Worm (Caenorhabditis elegans) whole organism, L4 larva: ENCODE results near the gene hdl-2.

ENCODE experiments used
- F44E2.7 ChIP-seq: fragments of 200-800 bp; sonication (Bioruptor generic); IDR thresholded peaks from 2 replicates; pipeline ENCODE4 v2.1.2; 2022; ENCODE audit warnings: missing genetic modification characterization, missing compliant biosample characterization
- F49E8.2 ChIP-seq: sonication (generic microtip); optimal IDR thresholded peaks from 2 replicates; lab custom pipeline; 2016; ENCODE audit warnings: missing compliant biosample characterization, mild to moderate bottlenecking, missing genetic modification characterization, borderline replicate concordance
- T20F7.1 ChIP-seq: fragments of 200-800 bp; sonication (Bioruptor generic); optimal IDR thresholded peaks from 2 replicates; lab custom pipeline; 2018; ENCODE audit warnings: mild to moderate bottlenecking, missing genetic modification characterization, missing compliant biosample characterization
- aha-1 ChIP-seq: fragments of 150-350 bp; peaks from one replicate; lab custom pipeline; 2014; ENCODE audit warnings: missing biosample characterization, missing genetic modification characterization
- ceh-32 ChIP-seq: sonication (generic microtip); optimal IDR thresholded peaks from 2 replicates; lab custom pipeline; 2016; ENCODE audit warnings: mild to moderate bottlenecking, missing genetic modification characterization, missing compliant biosample characterization; ENCODE audit not compliant: poor library complexity
- ceh-62 ChIP-seq: sonication (generic microtip); optimal IDR thresholded peaks from 2 replicates; lab custom pipeline; 2017; ENCODE audit warnings: missing biosample characterization, missing genetic modification characterization
- ceh-82 ChIP-seq: sonication (generic microtip); optimal IDR thresholded peaks from 2 replicates; lab custom pipeline; 2017; ENCODE audit warnings: missing biosample characterization, missing genetic modification characterization
- cey-2 ChIP-seq: sonication (generic microtip); optimal IDR thresholded peaks from 3 replicates; lab custom pipeline; 2017; ENCODE audit warnings: missing genetic modification characterization, mild to moderate bottlenecking, missing compliant biosample characterization, antibody characterized with exemption, borderline replicate concordance; ENCODE audit not compliant: insufficient read depth
- daf-16 ChIP-seq, 3 experiments: sonication (generic microtip); optimal IDR thresholded peaks; 2 replicates each; lab custom pipeline; 2016 to 2017; ENCODE audit warnings: missing genetic modification characterization in 3 of 3, missing genetic modification reagents in 3 of 3, mild to moderate bottlenecking in 2 of 3, missing compliant biosample characterization in 2 of 3, missing biosample characterization in 1 of 3, moderate library complexity in 1 of 3
- dmd-8 ChIP-seq: fragments of 200-800 bp; sonication (Bioruptor generic); IDR thresholded peaks from 2 replicates; pipeline ENCODE4 v1.3.6; 2022; ENCODE audit warnings: missing genetic modification characterization, missing compliant biosample characterization
- duxl-1 ChIP-seq: sonication (generic microtip); optimal IDR thresholded peaks from 2 replicates; lab custom pipeline; 2016; ENCODE audit warnings: mild to moderate bottlenecking, missing genetic modification characterization, moderate library complexity, missing compliant biosample characterization; ENCODE audit not compliant: poor library complexity
- dve-1 ChIP-seq: sonication (generic microtip); optimal IDR thresholded peaks from 2 replicates; lab custom pipeline; 2017; ENCODE audit warnings: antibody characterized with exemption, mild to moderate bottlenecking, missing genetic modification characterization, missing compliant biosample characterization; ENCODE audit not compliant: insufficient read depth
- fkh-10 ChIP-seq: fragments of 150-350 bp; optimal IDR thresholded peaks from 2 replicates; lab custom pipeline; 2014; ENCODE audit warnings: missing biosample characterization, missing genetic modification reagents, missing genetic modification characterization
- fos-1 ChIP-seq: fragments of 150-350 bp; optimal IDR thresholded peaks from 2 replicates; lab custom pipeline; 2014; ENCODE audit warnings: missing biosample characterization, missing genetic modification characterization
- gei-8 ChIP-seq: fragments of 200-800 bp; sonication (Bioruptor generic); optimal IDR thresholded peaks from 2 replicates; lab custom pipeline; 2018; ENCODE audit warnings: mild to moderate bottlenecking, missing genetic modification characterization, missing compliant biosample characterization
- hif-1 ChIP-seq, 2 experiments: sonication (generic microtip); optimal IDR thresholded peaks; 2 replicates each; lab custom pipeline; 2016 to 2017; ENCODE audit warnings: missing compliant biosample characterization in 2 of 2, missing genetic modification characterization in 2 of 2, missing genetic modification reagents in 2 of 2, missing genotype in 2 of 2, mild to moderate bottlenecking in 1 of 2
- hlh-30 ChIP-seq: sonication (generic microtip); optimal IDR thresholded peaks from 2 replicates; lab custom pipeline; 2017; ENCODE audit warnings: antibody characterized with exemption, mild to moderate bottlenecking, missing genetic modification characterization, missing compliant biosample characterization; ENCODE audit not compliant: insufficient read depth
- hmg-1.1 ChIP-seq: fragments of 200-800 bp; sonication (Bioruptor generic); IDR thresholded peaks from 2 replicates; pipeline ENCODE4 v1.3.6; 2022; ENCODE audit warnings: missing genetic modification reagents, missing genetic modification characterization, missing compliant biosample characterization
- lin-13 ChIP-seq: fragments of 150-350 bp; optimal IDR thresholded peaks from 2 replicates; lab custom pipeline; 2014; ENCODE audit warnings: missing biosample characterization, missing genetic modification reagents, missing genetic modification characterization
- lin-15B ChIP-seq: fragments of 150-350 bp; sonication (generic microtip); optimal IDR thresholded peaks from 3 replicates; lab custom pipeline; 2014; ENCODE audit warnings: missing biosample characterization, missing genetic modification characterization
- lsy-2 ChIP-seq, 2 experiments: fragments of 150-350 bp in 1 of 2; sonication (generic microtip) in 1 of 2; optimal IDR thresholded peaks; 2 replicates each; lab custom pipeline; 2014 to 2017; ENCODE audit warnings: missing biosample characterization in 2 of 2, missing genetic modification characterization in 2 of 2
- madf-5 ChIP-seq, 2 experiments: fragments of 200-800 bp; sonication (Bioruptor generic); IDR thresholded peaks; 2 replicates each; pipeline ENCODE4 v1.3.6; 2022; ENCODE audit warnings: missing compliant biosample characterization in 2 of 2, missing genetic modification characterization in 2 of 2
- nhr-102 ChIP-seq: sonication (generic microtip); optimal IDR thresholded peaks from 2 replicates; lab custom pipeline; 2016; ENCODE audit warnings: mild to moderate bottlenecking, missing genetic modification characterization, moderate library complexity, missing compliant biosample characterization
- nhr-111 ChIP-seq: fragments of 200-800 bp; sonication (Bioruptor generic); optimal IDR thresholded peaks from 2 replicates; lab custom pipeline; 2018; ENCODE audit warnings: mild to moderate bottlenecking, missing genetic modification characterization, missing compliant biosample characterization
- nhr-237 ChIP-seq: sonication (generic microtip); optimal IDR thresholded peaks from 2 replicates; lab custom pipeline; 2017; ENCODE audit warnings: missing biosample characterization, missing genetic modification characterization
- nhr-28 ChIP-seq: fragments of 150-350 bp; optimal IDR thresholded peaks from 2 replicates; lab custom pipeline; 2014; ENCODE audit warnings: missing biosample characterization, missing genetic modification characterization
- nhr-41 ChIP-seq: fragments of 200-800 bp; sonication (Bioruptor generic); IDR thresholded peaks from 2 replicates; pipeline ENCODE4 v1.3.6; 2022; ENCODE audit warnings: missing genetic modification reagents, missing genetic modification characterization, missing compliant biosample characterization
- nhr-48 ChIP-seq: sonication (generic microtip); optimal IDR thresholded peaks from 2 replicates; lab custom pipeline; 2016; ENCODE audit warnings: mild to moderate bottlenecking, missing genetic modification characterization, missing compliant biosample characterization
- nhr-76 ChIP-seq: fragments of 150-350 bp; optimal IDR thresholded peaks from 2 replicates; lab custom pipeline; 2014; ENCODE audit warnings: missing biosample characterization, missing genetic modification characterization
- php-3 ChIP-seq: fragments of 200-800 bp; sonication (Bioruptor generic); IDR thresholded peaks from 2 replicates; pipeline ENCODE4 v1.3.6; 2022; ENCODE audit warnings: missing genetic modification reagents, missing genetic modification characterization, missing compliant biosample characterization
- pqm-1 ChIP-seq: sonication (generic microtip); optimal IDR thresholded peaks from 2 replicates; lab custom pipeline; 2017; ENCODE audit warnings: missing biosample characterization, missing genetic modification characterization
- saeg-2 ChIP-seq: fragments of 200-800 bp; sonication (Bioruptor generic); IDR thresholded peaks from 2 replicates; pipeline ENCODE4 v1.3.6; 2022; ENCODE audit warnings: missing genetic modification reagents, missing genetic modification characterization, missing compliant biosample characterization
- sdz-12 ChIP-seq: fragments of 200-800 bp; sonication (Bioruptor generic); optimal IDR thresholded peaks from 2 replicates; lab custom pipeline; 2018; ENCODE audit warnings: mild to moderate bottlenecking, missing genetic modification characterization, missing compliant biosample characterization
- set-16 ChIP-seq: fragments of 200-800 bp; sonication (Bioruptor generic); IDR thresholded peaks from 2 replicates; pipeline ENCODE4 v1.3.6; 2022; ENCODE audit warnings: missing genetic modification reagents, missing genetic modification characterization, missing compliant biosample characterization
- skn-1 ChIP-seq: fragments of 150-350 bp; optimal IDR thresholded peaks from 2 replicates; lab custom pipeline; 2014; ENCODE audit warnings: missing biosample characterization, missing genetic modification characterization
- snpc-4 ChIP-seq: fragments of 150-350 bp; optimal IDR thresholded peaks from 2 replicates; lab custom pipeline; 2014; ENCODE audit warnings: missing biosample characterization, missing genetic modification characterization
- spr-1 ChIP-seq: sonication (generic microtip); optimal IDR thresholded peaks from 2 replicates; lab custom pipeline; 2016; ENCODE audit warnings: mild to moderate bottlenecking, missing genetic modification characterization, missing compliant biosample characterization
- spr-3 ChIP-seq: fragments of 200-800 bp; sonication (Bioruptor generic); optimal IDR thresholded peaks from 2 replicates; lab custom pipeline; 2018; ENCODE audit warnings: mild to moderate bottlenecking, missing genetic modification characterization, missing compliant biosample characterization
- tag-97 ChIP-seq: fragments of 200-800 bp; sonication (Bioruptor generic); IDR thresholded peaks from 2 replicates; pipeline ENCODE4 v1.3.6; 2022; ENCODE audit warnings: missing genetic modification characterization, missing compliant biosample characterization
- unc-130 ChIP-seq: sonication (generic microtip); optimal IDR thresholded peaks from 2 replicates; lab custom pipeline; 2016; ENCODE audit warnings: missing genetic modification reagents, missing genetic modification characterization, missing compliant biosample characterization
- unc-62 ChIP-seq, 3 experiments: fragments of 150-350 bp in 1 of 3; sonication (generic microtip); optimal IDR thresholded peaks in 2 of 3; peaks in 1 of 3; 1 replicate in 1 of 3; 2 replicates in 2 of 3; lab custom pipeline; 2014 to 2017; ENCODE audit warnings: missing biosample characterization in 3 of 3, missing genetic modification characterization in 3 of 3, missing genetic modification reagents in 3 of 3, missing genotype in 1 of 3
- zfp-2 ChIP-seq: sonication (generic microtip); optimal IDR thresholded peaks from 2 replicates; lab custom pipeline; 2016; ENCODE audit warnings: mild to moderate bottlenecking, missing genetic modification characterization, missing compliant biosample characterization
- zip-2 ChIP-seq: fragments of 150-350 bp; optimal IDR thresholded peaks from 2 replicates; lab custom pipeline; 2014; ENCODE audit warnings: missing biosample characterization, missing genetic modification characterization
- ztf-7 ChIP-seq: fragments of 150-350 bp; optimal IDR thresholded peaks from 2 replicates; lab custom pipeline; 2014; ENCODE audit warnings: missing biosample characterization, missing genetic modification characterization

The hdl-2 gene

ce11 chrIV:8864672-8865071 is 9.3 kb upstream of the hdl-2 start:
- TF ChIP-seq unc-62 (GFP tag; optimal IDR thresholded peaks at IDR 0.05 in 1 of 2; lab: Kevin White, UChicago): peak in 1 of 2 experiments; percentile 98
- no peak for TF ChIP-seq unc-62 (tag; optimal IDR thresholded peaks at IDR 0.05; lab: Kevin White, UChicago)
- TF ChIP-seq daf-16 (GFP tag; optimal IDR thresholded peaks at IDR 0.05; lab: Kevin White, UChicago): peak in 1 of 2 experiments; percentile 13
- no peak for TF ChIP-seq daf-16 (tag; optimal IDR thresholded peaks at IDR 0.05; lab: Kevin White, UChicago)
- TF ChIP-seq lin-15B (tag; lab: Kevin White, UChicago): no peak
- TF ChIP-seq cey-2 (tag; lab: Kevin White, UChicago): peak; percentile 13
- no peak for TF ChIP-seq unc-130
- no peak for TF ChIP-seq nhr-48 (tag; lab: Kevin White, UChicago)
- TF ChIP-seq nhr-28 (tag; lab: Kevin White, UChicago): peak; percentile 41
- no peak for TF ChIP-seq nhr-111 (GFP tag; lab: Kevin White, UChicago)
- no peak for TF ChIP-seq aha-1 (tag; lab: Kevin White, UChicago)
- no peak for TF ChIP-seq saeg-2 (GFP tag; lab: Robert Waterston, UW)
- no peak for TF ChIP-seq nhr-237 (tag; lab: Kevin White, UChicago)
- no peak for TF ChIP-seq set-16 (GFP tag; lab: Robert Waterston, UW)

DNA sequence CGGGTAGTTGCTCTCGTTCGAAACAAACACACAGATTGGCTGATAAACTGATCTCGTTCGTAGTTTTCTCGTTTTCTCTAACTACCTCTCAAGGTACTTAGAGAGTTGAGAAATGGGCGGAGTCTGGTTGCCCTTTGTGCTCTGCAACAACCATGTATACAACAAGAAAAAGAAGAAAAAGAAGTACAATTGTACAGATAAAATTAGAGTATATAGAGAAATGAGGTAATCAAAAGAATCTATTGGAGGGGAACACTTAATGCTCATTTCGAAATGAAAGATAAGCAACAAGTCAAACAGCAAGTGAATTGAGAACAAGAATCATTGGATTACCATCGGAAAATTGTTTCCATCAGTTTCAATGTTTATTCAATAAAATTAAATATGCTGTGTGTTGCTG is 8.6 kb upstream of the hdl-2 start, which contains the start of gene C09G9.1:
Gene C09G9.1, minus strand, starts transcription at position 143 of the 400 bp plus-strand sequence.
- TF ChIP-seq saeg-2 (GFP tag; lab: Robert Waterston, UW) (no peak), daf-16 (GFP tag; optimal IDR thresholded peaks at IDR 0.05; lab: Kevin White, UChicago) (no peak), daf-16 (tag; optimal IDR thresholded peaks at IDR 0.05; lab: Kevin White, UChicago) (peak; percentile 23), nhr-76 (tag; lab: Kevin White, UChicago) (no peak), unc-62 (GFP tag; optimal IDR thresholded peaks at IDR 0.05 in 1 of 2; lab: Kevin White, UChicago) (peak in 1 of 2 experiments; percentile 51), unc-62 (tag; optimal IDR thresholded peaks at IDR 0.05; lab: Kevin White, UChicago) (no peak), dve-1 (tag; lab: Kevin White, UChicago) (peak; percentile 40), pqm-1 (peak; percentile 67), nhr-102 (no peak), ztf-7 (tag; lab: Kevin White, UChicago) (no peak), nhr-41 (GFP tag; lab: Robert Waterston, UW) (no peak), aha-1 (tag; lab: Kevin White, UChicago) (no peak), nhr-28 (tag; lab: Kevin White, UChicago) (peak; percentile 51)
- TF ChIP-seq, all 104 proteins: peak for 5

DNA sequence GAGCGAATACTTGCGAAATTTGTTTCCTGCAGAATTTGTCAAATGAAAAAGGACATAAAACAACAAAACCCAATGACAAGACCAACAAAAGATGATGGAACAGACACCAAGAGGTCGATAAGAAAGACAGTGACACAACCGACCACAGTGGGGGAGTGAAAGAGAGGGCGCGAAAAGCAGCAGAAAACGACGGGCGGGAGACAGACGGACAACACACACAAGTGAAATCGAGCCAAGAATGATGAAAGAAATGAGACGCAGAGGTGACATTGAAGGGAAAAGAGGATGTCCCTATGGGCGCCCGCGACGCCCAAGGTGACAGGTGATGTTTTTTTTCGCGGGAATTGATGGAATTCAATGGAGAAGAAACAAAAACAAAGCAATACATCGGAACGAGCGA is 7.9 kb upstream of the hdl-2 start:
- peak in 1 of 2 experiments; percentile 42 for TF ChIP-seq hif-1 (tag; optimal IDR thresholded peaks at IDR 0.05; lab: Kevin White, UChicago)
- peak; percentile 8 for TF ChIP-seq gei-8 (GFP tag; lab: Kevin White, UChicago)
- no peak for TF ChIP-seq zfp-2 (tag; lab: Kevin White, UChicago)
- peak; percentile 47 for TF ChIP-seq lin-13
- TF ChIP-seq php-3 (GFP tag; lab: Robert Waterston, UW): 0 out of 2 replicates have a peak, but pooled peaks have one; percentile 35
- no peak for TF ChIP-seq F44E2.7
- TF ChIP-seq spr-1 (tag; lab: Kevin White, UChicago): no peak
- TF ChIP-seq ceh-62: no peak
- TF ChIP-seq hlh-30 (tag; lab: Kevin White, UChicago): peak; percentile 79
- TF ChIP-seq ztf-7 (tag; lab: Kevin White, UChicago): no peak
- TF ChIP-seq zip-2 (tag; lab: Kevin White, UChicago): no peak
- TF ChIP-seq skn-1: no peak
- TF ChIP-seq ceh-32: no peak
- TF ChIP-seq hmg-1.1 (GFP tag; lab: Robert Waterston, UW): peak; percentile 59; the same call in 1 of the 2 replicates
- TF ChIP-seq dmd-8 (GFP tag; lab: Robert Waterston, UW): no peak
- TF ChIP-seq fkh-10: no peak
- TF ChIP-seq T20F7.1: peak; percentile 79
- TF ChIP-seq madf-5 (GFP tag; IDR thresholded peaks at IDR 0.05; lab: Robert Waterston, UW): no peak
- TF ChIP-seq unc-62 (GFP tag; optimal IDR thresholded peaks at IDR 0.05 in 1 of 2; lab: Kevin White, UChicago): peak in 1 of 2 experiments; percentile 96
- TF ChIP-seq unc-62 (tag; optimal IDR thresholded peaks at IDR 0.05; lab: Kevin White, UChicago): no peak
- TF ChIP-seq nhr-237 (tag; lab: Kevin White, UChicago): no peak
- TF ChIP-seq duxl-1 (tag; lab: Kevin White, UChicago): no peak
- no peak for TF ChIP-seq spr-3 (GFP tag; lab: Kevin White, UChicago)
- no peak for TF ChIP-seq fos-1 (tag; lab: Kevin White, UChicago)
- no peak for TF ChIP-seq snpc-4 (tag; lab: Kevin White, UChicago)
- TF ChIP-seq lsy-2 (tag; optimal IDR thresholded peaks at IDR 0.05; lab: Kevin White, UChicago): peak in 1 of 2 experiments; percentile 62
- TF ChIP-seq unc-130: no peak
- TF ChIP-seq ceh-82 (tag; lab: Kevin White, UChicago): no peak
- no peak for TF ChIP-seq tag-97 (GFP tag; lab: Robert Waterston, UW)
- no peak for TF ChIP-seq F49E8.2
- TF ChIP-seq sdz-12 (GFP tag; lab: Kevin White, UChicago): no peak
- no peak for TF ChIP-seq nhr-111 (GFP tag; lab: Kevin White, UChicago)
